Fruit fly (Drosophila melanogaster): ENCODE data around the gene Dhc98D.

Dhc98D gene

DNA sequence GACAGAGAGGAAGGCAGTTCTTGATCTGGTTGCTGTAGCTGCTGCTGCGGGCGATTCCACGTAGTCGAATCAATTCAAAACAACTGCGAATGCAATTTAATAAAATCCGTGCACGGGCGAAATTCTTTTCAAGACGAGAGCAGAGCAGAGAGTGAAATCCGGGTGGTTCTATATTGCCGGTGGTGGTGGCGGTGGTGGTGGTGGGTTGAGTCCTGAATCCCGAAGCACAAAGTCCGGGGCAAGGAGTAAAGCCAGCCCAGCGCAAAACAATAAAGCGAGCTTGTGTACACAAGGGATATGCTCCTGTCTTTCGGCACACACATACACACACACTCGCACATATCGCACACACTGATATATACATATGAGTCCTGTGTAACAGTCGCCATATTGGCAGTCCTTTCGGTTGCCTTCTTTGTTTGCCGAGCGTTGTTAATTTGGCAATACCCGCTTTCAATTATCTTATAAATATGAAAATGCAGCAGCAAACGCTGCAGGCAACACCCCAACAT, 74.6 kb downstream of the Dhc98D start:
- TF ChIP-seq fkh (GFP tag; optimal IDR thresholded peaks at IDR 0.05): peak; percentile 63
- TF ChIP-seq CG6854 (GFP tag; optimal IDR thresholded peaks at IDR 0.05): no peak

DNA sequence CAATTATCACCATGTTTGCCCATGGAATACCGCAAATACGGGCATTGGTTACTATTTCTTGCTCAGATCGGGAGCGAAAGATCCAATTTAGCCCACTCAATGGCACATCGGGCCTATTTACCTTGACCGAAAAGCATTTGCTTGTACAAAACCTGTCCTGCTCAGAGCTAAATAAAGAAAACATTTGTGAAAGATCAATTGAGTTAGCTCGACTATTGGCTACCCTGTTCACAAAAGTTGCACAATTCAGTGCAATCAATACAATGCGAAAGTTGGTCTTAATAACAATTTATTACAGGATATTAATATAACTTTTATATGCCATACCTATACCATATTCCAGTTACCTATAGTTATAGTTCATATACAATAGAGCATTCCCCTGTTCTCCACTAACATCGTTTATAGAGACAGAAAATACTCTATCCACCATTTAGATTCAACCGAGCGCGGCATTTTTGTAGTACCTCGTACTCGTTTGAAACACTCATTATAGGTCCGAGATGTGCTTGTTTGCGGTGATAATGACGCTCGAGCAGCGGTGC, 76.0 kb downstream of the Dhc98D start:
- no peak for TF ChIP-seq CG11762 (GFP tag; optimal IDR thresholded peaks at IDR 0.05; ENCODE audit: insufficient read depth)
- TF ChIP-seq svp (GFP tag): peak; percentile 50
- no peak for TF ChIP-seq Smox (GFP tag; optimal IDR thresholded peaks at IDR 0.05)
- TF ChIP-seq fkh (GFP tag; optimal IDR thresholded peaks at IDR 0.05): peak; percentile 13
- TF ChIP-seq Eip75B (GFP tag; optimal IDR thresholded peaks at IDR 0.05): no peak
- no peak for TF ChIP-seq CG10669 (GFP tag; optimal IDR thresholded peaks at IDR 0.05)
- no peak for TF ChIP-seq CG16779 (tag; optimal IDR thresholded peaks at IDR 0.05)
- no peak for TF ChIP-seq CG6792 (GFP tag; optimal IDR thresholded peaks at IDR 0.05)
- no peak for TF ChIP-seq salr (GFP tag; optimal IDR thresholded peaks at IDR 0.05)
- no peak for TF ChIP-seq CG15336 (GFP tag; IDR thresholded peaks at IDR 0.05)
- no peak for TF ChIP-seq CG34406 (GFP tag; optimal IDR thresholded peaks at IDR 0.05)
- no peak for TF ChIP-seq Hr39 (GFP tag; optimal IDR thresholded peaks at IDR 0.05)
- TF ChIP-seq CG6854 (GFP tag; optimal IDR thresholded peaks at IDR 0.05): no peak
- no peak for TF ChIP-seq CG4318 (GFP tag; optimal IDR thresholded peaks at IDR 0.05)
- TF ChIP-seq net (GFP tag; optimal IDR thresholded peaks at IDR 0.05): no peak
- TF ChIP-seq Ets96B (tag; optimal IDR thresholded peaks at IDR 0.05): no peak
- no peak for TF ChIP-seq vri (GFP tag; optimal IDR thresholded peaks at IDR 0.05)
- no peak for TF ChIP-seq CG11902 (GFP tag; optimal IDR thresholded peaks at IDR 0.05)
- 0 out of 3 replicates have a peak, but pooled peaks have one; percentile 17 for TF ChIP-seq CG8119 (GFP tag; IDR thresholded peaks at IDR 0.05)
- no peak for TF ChIP-seq Ets21C (GFP tag; optimal IDR thresholded peaks at IDR 0.05)
- TF ChIP-seq eg (GFP tag; IDR thresholded peaks at IDR 0.05): 0 out of 3 replicates have a peak, but pooled peaks have one; percentile 35
- no peak for TF ChIP-seq fd85E (GFP tag; optimal IDR thresholded peaks at IDR 0.05)
- TF ChIP-seq achi (GFP tag; optimal IDR thresholded peaks at IDR 0.05): peak; percentile 10
- no peak for TF ChIP-seq CG7368 (GFP tag; optimal IDR thresholded peaks at IDR 0.05)
- TF ChIP-seq Hr38 (GFP tag; optimal IDR thresholded peaks at IDR 0.05): no peak
- TF ChIP-seq CG6163 (GFP tag; IDR thresholded peaks at IDR 0.05): 0 out of 3 replicates have a peak, but pooled peaks have one; percentile 9
- TF ChIP-seq topi (GFP tag; optimal IDR thresholded peaks at IDR 0.05): peak; percentile 1
- no peak for TF ChIP-seq spab (GFP tag; optimal IDR thresholded peaks at IDR 0.05)
- no peak for TF ChIP-seq Met (GFP tag; optimal IDR thresholded peaks at IDR 0.05)
- peak; percentile 39 for TF ChIP-seq CG32006 (GFP tag; optimal IDR thresholded peaks at IDR 0.05)
- no peak for TF ChIP-seq CG9139 (GFP tag; optimal IDR thresholded peaks at IDR 0.05)
- TF ChIP-seq Sox14 (GFP tag; optimal IDR thresholded peaks at IDR 0.05): no peak
- no peak for TF ChIP-seq Blimp-1 (GFP tag; optimal IDR thresholded peaks at IDR 0.05)
- no peak for TF ChIP-seq pdm3 (GFP tag; optimal IDR thresholded peaks at IDR 0.05)
- no peak for TF ChIP-seq CG31627 (GFP tag; optimal IDR thresholded peaks at IDR 0.05)
- peak; percentile 31 for TF ChIP-seq Eip78C (GFP tag)

DNA sequence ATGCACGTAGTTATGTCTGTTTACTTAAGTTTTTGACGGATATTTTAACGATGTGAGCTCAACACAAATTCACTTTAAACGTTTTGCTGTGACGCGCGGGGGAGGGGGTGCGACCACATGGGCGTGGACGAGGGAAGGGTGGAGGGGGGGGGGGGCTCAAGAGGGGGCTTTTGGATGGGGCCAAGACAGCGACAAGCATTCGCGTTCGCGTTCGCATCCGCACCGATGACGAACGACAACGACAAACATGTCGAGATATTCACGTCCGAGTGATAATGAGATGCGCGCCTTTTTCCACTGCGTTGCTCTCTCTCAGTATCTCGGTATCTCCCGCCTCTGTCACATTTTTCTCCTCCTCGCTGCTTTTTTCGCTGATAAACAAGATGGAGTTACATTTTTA, 76.8 kb downstream of the Dhc98D start:
- TF ChIP-seq fkh (GFP tag; optimal IDR thresholded peaks at IDR 0.05) (peak; percentile 97), Sox14 (GFP tag; optimal IDR thresholded peaks at IDR 0.05) (no peak)

DNA sequence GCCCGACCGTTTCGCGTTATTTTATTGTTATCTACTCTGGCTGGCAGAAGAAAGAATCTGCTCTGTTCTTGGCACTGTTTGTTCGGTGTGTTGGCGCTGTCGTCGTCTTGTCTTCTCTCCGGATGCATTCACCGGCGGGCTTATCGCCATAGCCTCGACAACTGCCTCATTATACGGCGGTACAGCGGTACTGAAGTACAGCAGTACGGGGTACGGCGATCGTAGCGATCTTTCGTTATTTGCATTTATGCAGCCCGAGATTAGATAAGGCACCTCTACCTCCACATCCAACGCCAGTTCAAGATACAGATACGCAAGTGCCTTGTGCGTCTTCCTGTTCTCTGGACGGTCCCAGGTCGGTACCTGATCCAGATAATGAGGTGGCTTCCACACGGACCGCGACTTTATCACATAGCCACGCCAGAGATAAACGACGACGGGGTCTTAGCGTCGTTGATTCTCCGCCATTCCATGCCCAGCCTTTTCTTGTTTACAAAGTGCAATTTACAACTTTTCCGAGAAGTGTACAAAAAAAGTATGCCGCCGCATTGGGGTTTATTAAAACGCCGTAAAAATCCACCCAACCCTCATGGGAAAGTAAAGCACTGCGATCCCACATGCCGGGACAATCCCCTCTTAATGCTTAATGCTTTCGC, 81.5 kb downstream of the Dhc98D start:
- TF ChIP-seq CG6276 (GFP tag; optimal IDR thresholded peaks at IDR 0.05) (no peak), topi (GFP tag; optimal IDR thresholded peaks at IDR 0.05) (no peak), lz (GFP tag; optimal IDR thresholded peaks at IDR 0.05) (no peak), Lpt (GFP tag; optimal IDR thresholded peaks at IDR 0.05) (no peak), CG10669 (GFP tag; optimal IDR thresholded peaks at IDR 0.05) (no peak), Sox102F (GFP tag; optimal IDR thresholded peaks at IDR 0.05) (no peak), fd85E (GFP tag; optimal IDR thresholded peaks at IDR 0.05) (no peak), CG8119 (GFP tag; IDR thresholded peaks at IDR 0.05) (no peak), Sox15 (GFP tag; optimal IDR thresholded peaks at IDR 0.05) (no peak), fkh (GFP tag; optimal IDR thresholded peaks at IDR 0.05) (peak; percentile 79), Eip78C (GFP tag) (peak; percentile 53), svp (GFP tag) (peak; percentile 75), CG3032 (tag; optimal IDR thresholded peaks at IDR 0.05) (no peak)
